Fruit fly (Drosophila melanogaster): Measurements from ENCODE around the gene Nnk.

Gene Nnk

dm6 chr3R:17803025-17803424, 2.0 kb downstream of the Nnk start, which contains the start of gene CG17806 (continued):
- TF ChIP-seq CG10543 (GFP tag; optimal IDR thresholded peaks at IDR 0.05) (peak; percentile 7), crp (GFP tag; optimal IDR thresholded peaks at IDR 0.05) (peak in 1 of 2 experiments; percentile 29), hth (optimal IDR thresholded peaks at IDR 0.05) (no peak), nmo (GFP tag; optimal IDR thresholded peaks at IDR 0.05) (no peak), slbo (GFP tag; IDR thresholded peaks at IDR 0.05) (no peak), CG3726 (GFP tag; IDR thresholded peaks at IDR 0.05) (no peak), Meics (GFP tag; optimal IDR thresholded peaks at IDR 0.05) (peak; percentile 10), CG1529 (GFP tag; optimal IDR thresholded peaks at IDR 0.05) (no peak), E2f2 (GFP tag; IDR thresholded peaks at IDR 0.05) (peak; percentile 48), CG17328 (GFP tag; IDR thresholded peaks at IDR 0.05) (no peak), CG10565 (GFP tag; optimal IDR thresholded peaks at IDR 0.05) (no peak), CG10366 (GFP tag; IDR thresholded peaks at IDR 0.05) (no peak), D19B (GFP tag; optimal IDR thresholded peaks at IDR 0.05) (no peak), Lhr (GFP tag; optimal IDR thresholded peaks at IDR 0.05) (peak; percentile 9), BEAF-32 (GFP tag; optimal IDR thresholded peaks at IDR 0.05) (no peak), Xrp1 (GFP tag; IDR thresholded peaks at IDR 0.05) (peak; percentile 34; the same call in 1 of the 2 replicates), CG17912 (GFP tag; optimal IDR thresholded peaks at IDR 0.05) (no peak), zf30C (GFP tag; optimal IDR thresholded peaks at IDR 0.05) (no peak), kni (GFP tag; optimal IDR thresholded peaks at IDR 0.05) (no peak), Ravus (GFP tag; IDR thresholded peaks at IDR 0.05) (no peak), CG13424 (tag; optimal IDR thresholded peaks at IDR 0.05) (peak; percentile 27), CG16813 (GFP tag; IDR thresholded peaks at IDR 0.05; ENCODE audit: partially characterized antibody) (no peak), cas (GFP tag; IDR thresholded peaks at IDR 0.05) (no peak), CG11504 (tag; optimal IDR thresholded peaks at IDR 0.05) (no peak), CG18619 (GFP tag; optimal IDR thresholded peaks at IDR 0.05) (no peak), Nf-YB (GFP tag; optimal IDR thresholded peaks at IDR 0.05) (no peak), Scr (GFP tag; IDR thresholded peaks at IDR 0.05; ENCODE audit: partially characterized antibody) (no peak), MBD-R2 (GFP tag; IDR thresholded peaks at IDR 0.05) (peak; percentile 64), CG42726 (GFP tag; IDR thresholded peaks at IDR 0.05; ENCODE audit: partially characterized antibody) (no peak), kay (GFP tag; optimal IDR thresholded peaks at IDR 0.05) (no peak), CG14441 (GFP tag; IDR thresholded peaks at IDR 0.05) (no peak), Bgb (GFP tag; IDR thresholded peaks at IDR 0.05; ENCODE audit: partially characterized antibody) (no peak), CG18764 (GFP tag; optimal IDR thresholded peaks at IDR 0.05) (no peak), Doc2 (GFP tag; IDR thresholded peaks at IDR 0.05) (no peak), CG17829 (tag; optimal IDR thresholded peaks at IDR 0.05) (no peak), Dp (GFP tag; optimal IDR thresholded peaks at IDR 0.05) (peak; percentile 43), pzg (GFP tag; optimal IDR thresholded peaks at IDR 0.05) (peak; percentile 16), row (GFP tag; IDR thresholded peaks at IDR 0.05) (peak; percentile 62), CG11695 (GFP tag; IDR thresholded peaks at IDR 0.05) (no peak), Oaz (GFP tag; IDR thresholded peaks at IDR 0.05) (no peak), Mad (GFP tag; optimal IDR thresholded peaks at IDR 0.05) (no peak), fru (optimal IDR thresholded peaks at IDR 0.05) (no peak), CG6175 (GFP tag; IDR thresholded peaks at IDR 0.05) (no peak), grau (tag; optimal IDR thresholded peaks at IDR 0.05) (peak; percentile 11), tna (GFP tag; IDR thresholded peaks at IDR 0.05; ENCODE audit: partially characterized antibody) (no peak), CG17385 (GFP tag; optimal IDR thresholded peaks at IDR 0.05) (peak; percentile 15), PHDP (tag; optimal IDR thresholded peaks at IDR 0.05) (no peak), twi (tag; optimal IDR thresholded peaks at IDR 0.05) (no peak), CoRest (tag; optimal IDR thresholded peaks at IDR 0.05) (peak; percentile 14), CG15696 (tag; optimal IDR thresholded peaks at IDR 0.05) (peak; percentile 1), CG13624 (GFP tag; optimal IDR thresholded peaks at IDR 0.05) (no peak), E2f1 (GFP tag; IDR thresholded peaks at IDR 0.05) (no peak)
